Fruit fly (Drosophila melanogaster) whole organism, embryonic: ENCODE measurements around the gene CG8281.

ENCODE experiments used
- CG10462 ChIP-seq: fragments of 200-800 bp; sonication (Bioruptor generic); optimal IDR thresholded peaks from 2 replicates; lab custom pipeline; 2016; ENCODE audit warnings: missing biosample characterization, missing genetic modification characterization
- CG11093 ChIP-seq: fragments of 200-800 bp; sonication (Bioruptor generic); IDR thresholded peaks from 3 replicates; pipeline ENCODE4 v1.3.6; 2022; ENCODE audit warnings: missing biosample characterization, missing genetic modification characterization
- CG12071 ChIP-seq: fragments of 200-800 bp; sonication (Bioruptor generic); optimal IDR thresholded peaks from 3 replicates; lab custom pipeline; 2018; ENCODE audit warnings: missing biosample characterization, mild to moderate bottlenecking, missing genetic modification characterization
- CG12219 ChIP-seq: fragments of 200-800 bp; sonication (Bioruptor generic); optimal IDR thresholded peaks from 3 replicates; lab custom pipeline; 2018; ENCODE audit warnings: missing biosample characterization, mild to moderate bottlenecking, missing genetic modification characterization
- CG12942 ChIP-seq: fragments of 200-800 bp; sonication (Bioruptor generic); optimal IDR thresholded peaks from 3 replicates; lab custom pipeline; 2016; ENCODE audit warnings: missing biosample characterization, missing genetic modification characterization
- CG13287 ChIP-seq: fragments of 200-800 bp; sonication (Bioruptor generic); IDR thresholded peaks from 2 replicates; pipeline ENCODE4 v1.3.6; 2022; ENCODE audit warnings: missing biosample characterization, missing genetic modification characterization; ENCODE audit not compliant: partially characterized antibody
- CG13624 ChIP-seq: fragments of 200-800 bp; sonication (Bioruptor generic); optimal IDR thresholded peaks from 2 replicates; lab custom pipeline; 2016; ENCODE audit warnings: missing biosample characterization, missing genetic modification characterization
- CG15269 ChIP-seq: fragments of 200-800 bp; sonication (Bioruptor generic); optimal IDR thresholded peaks from 2 replicates; lab custom pipeline; 2018; ENCODE audit warnings: missing biosample characterization, mild to moderate bottlenecking, missing genetic modification characterization, moderate library complexity
- CG30403 ChIP-seq: fragments of 200-800 bp; sonication (Bioruptor generic); optimal IDR thresholded peaks from 3 replicates; lab custom pipeline; 2016; ENCODE audit warnings: missing biosample characterization, missing genetic modification characterization
- CG3726 ChIP-seq: fragments of 200-800 bp; sonication (Bioruptor generic); IDR thresholded peaks from 3 replicates; pipeline ENCODE4, ENCODE4 v1.3.6; 2022; ENCODE audit warnings: missing biosample characterization, missing genetic modification characterization
- CG4360 ChIP-seq: fragments of 200-800 bp; sonication (Bioruptor generic); IDR thresholded peaks from 2 replicates; pipeline ENCODE4 v1.3.6; 2022; ENCODE audit warnings: missing biosample characterization, missing genetic modification characterization
- CG4730 ChIP-seq: fragments of 200-800 bp; sonication (Bioruptor generic); IDR thresholded peaks from 2 replicates; pipeline ENCODE4 v1.3.6; 2022; ENCODE audit warnings: missing biosample characterization, missing genetic modification characterization
- CG6689 ChIP-seq: fragments of 200-800 bp; sonication (Bioruptor generic); IDR thresholded peaks from 2 replicates; pipeline ENCODE4 v1.3.6; 2022; ENCODE audit warnings: missing biosample characterization, missing genetic modification characterization
- CG7556 ChIP-seq: fragments of 200-800 bp; sonication (Bioruptor generic); optimal IDR thresholded peaks from 2 replicates; lab custom pipeline; 2017; ENCODE audit warnings: missing biosample characterization, mild to moderate bottlenecking, missing genetic modification characterization
- CG7839 ChIP-seq: fragments of 200-800 bp; sonication (Bioruptor generic); optimal IDR thresholded peaks from 3 replicates; lab custom pipeline; 2018; ENCODE audit warnings: missing biosample characterization, mild to moderate bottlenecking, missing genetic modification characterization, moderate library complexity
- CTCF ChIP-seq: fragments of 200-800 bp; sonication (Bioruptor generic); optimal IDR thresholded peaks from 2 replicates; lab custom pipeline; 2017; ENCODE audit warnings: missing biosample characterization, mild to moderate bottlenecking, missing genetic modification characterization, moderate library complexity
- Dfd ChIP-seq, 2 experiments: fragments of >200 bp; optimal IDR thresholded peaks; 2 replicates each; lab custom pipeline; 2017; ENCODE audit warnings: missing biosample characterization in 2 of 2, missing genetic modification characterization in 2 of 2
- H2.0 ChIP-seq: fragments of 200-800 bp; sonication (Bioruptor generic); IDR thresholded peaks from 2 replicates; pipeline ENCODE4 v1.3.6; 2022; ENCODE audit warnings: missing biosample characterization, missing genetic modification characterization
- Hr51 ChIP-seq, 2 experiments: fragments of 200-800 bp; sonication (Bioruptor generic); optimal IDR thresholded peaks; 2 replicates in 1 of 2; 3 replicates in 1 of 2; lab custom pipeline; 2016 to 2018; ENCODE audit warnings: missing biosample characterization in 2 of 2, missing genetic modification characterization in 2 of 2, mild to moderate bottlenecking in 1 of 2, moderate library complexity in 1 of 2
- Med ChIP-seq: fragments of 200-800 bp; sonication (Bioruptor generic); peaks from one replicate; lab custom pipeline; 2016; ENCODE audit warnings: missing biosample characterization, missing genetic modification characterization, mild to moderate bottlenecking, inconsistent platforms, moderate library complexity
- Myb ChIP-seq: fragments of 200-800 bp; sonication (Bioruptor generic); optimal IDR thresholded peaks from 2 replicates; lab custom pipeline; 2016; ENCODE audit warnings: missing biosample characterization, missing genetic modification characterization
- Six4 ChIP-seq: fragments of 200-800 bp; sonication (Bioruptor generic); optimal IDR thresholded peaks from 2 replicates; lab custom pipeline; 2016; ENCODE audit warnings: missing biosample characterization, missing genetic modification characterization
- Sry-δ ChIP-seq: fragments of 200-800 bp; sonication (Bioruptor generic); optimal IDR thresholded peaks from 2 replicates; lab custom pipeline; 2016; ENCODE audit warnings: missing biosample characterization, missing genetic modification characterization
- Taf1 ChIP-seq: fragments of 200-800 bp; sonication (Bioruptor generic); IDR thresholded peaks from 2 replicates; pipeline ENCODE4 v1.3.6; 2022; ENCODE audit warnings: missing biosample characterization, missing genetic modification characterization
- Vsx1 ChIP-seq: fragments of 200-800 bp; sonication (Bioruptor generic); optimal IDR thresholded peaks from 2 replicates; lab custom pipeline; 2017; ENCODE audit warnings: missing biosample characterization, mild to moderate bottlenecking, missing genetic modification characterization, missing genetic modification reagents
- Xrp1 ChIP-seq: fragments of 200-800 bp; sonication (Bioruptor generic); IDR thresholded peaks from 2 replicates; pipeline ENCODE4 v1.3.6; 2022; ENCODE audit warnings: missing biosample characterization, missing genetic modification characterization
- YL-1 ChIP-seq: fragments of 200-800 bp; sonication (Bioruptor generic); optimal IDR thresholded peaks from 3 replicates; lab custom pipeline; 2017; ENCODE audit warnings: missing biosample characterization, mild to moderate bottlenecking, missing genetic modification characterization
- bcd ChIP-seq: fragments of 200-800 bp; sonication (Bioruptor generic); optimal IDR thresholded peaks from 2 replicates; lab custom pipeline; 2017; ENCODE audit warnings: missing biosample characterization, mild to moderate bottlenecking, missing genetic modification characterization
- ci ChIP-seq: fragments of 200-800 bp; sonication (Bioruptor generic); IDR thresholded peaks from 3 replicates; pipeline ENCODE4 v1.3.6; 2022; ENCODE audit warnings: missing biosample characterization, missing genetic modification characterization
- crol ChIP-seq: fragments of 200-800 bp; sonication (Bioruptor generic); IDR thresholded peaks from 2 replicates; pipeline ENCODE4 v1.3.6; 2022; ENCODE audit warnings: missing biosample characterization, missing genetic modification characterization
- dysf ChIP-seq: fragments of 200-800 bp; sonication (Bioruptor generic); IDR thresholded peaks from 3 replicates; pipeline ENCODE4 v1.3.6; 2022; ENCODE audit warnings: missing biosample characterization, missing genetic modification characterization
- grau ChIP-seq: fragments of 200-800 bp; optimal IDR thresholded peaks from 3 replicates; lab custom pipeline; 2019; ENCODE audit warnings: missing biosample characterization, mild to moderate bottlenecking, missing genetic modification characterization, moderate library complexity
- ham ChIP-seq: fragments of 200-800 bp; sonication (Bioruptor generic); IDR thresholded peaks from 2 replicates; pipeline ENCODE4 v1.3.6; 2022; ENCODE audit warnings: missing biosample characterization, missing genetic modification characterization
- pan ChIP-seq, 4 experiments: fragments of >200 bp in 3 of 4; fragments of 200-800 bp in 1 of 4; sonication (Bioruptor generic) in 1 of 4; optimal IDR thresholded peaks in 3 of 4; IDR thresholded peaks in 1 of 4; 2 replicates each; pipeline versions ENCODE4 v1.3.6 to Lab custom; 2017 to 2022; ENCODE audit warnings: missing biosample characterization in 2 of 4, missing genetic modification characterization in 2 of 4, mixed read lengths in 1 of 4
- pita ChIP-seq: fragments of 200-800 bp; sonication (Bioruptor generic); optimal IDR thresholded peaks from 2 replicates; lab custom pipeline; 2017; ENCODE audit warnings: missing biosample characterization, mild to moderate bottlenecking, missing genetic modification characterization
- schlank ChIP-seq: fragments of 200-800 bp; sonication (Bioruptor generic); optimal IDR thresholded peaks from 2 replicates; lab custom pipeline; 2018; ENCODE audit warnings: missing biosample characterization, mild to moderate bottlenecking, missing genetic modification characterization
- ssp ChIP-seq: fragments of 200-800 bp; sonication (Bioruptor generic); IDR thresholded peaks from 2 replicates; pipeline ENCODE4 v1.3.6; 2022; ENCODE audit warnings: missing biosample characterization, missing genetic modification characterization
- sug ChIP-seq: fragments of 200-800 bp; optimal IDR thresholded peaks from 2 replicates; lab custom pipeline; 2019; ENCODE audit warnings: missing biosample characterization, mild to moderate bottlenecking, missing genetic modification characterization, moderate library complexity
- tx ChIP-seq: fragments of 200-800 bp; sonication (Bioruptor generic); optimal IDR thresholded peaks from 2 replicates; lab custom pipeline; 2016; ENCODE audit warnings: missing biosample characterization, missing genetic modification characterization
- usp ChIP-seq: fragments of >200 bp; optimal IDR thresholded peaks from 2 replicates; lab custom pipeline; 2017; ENCODE audit warnings: missing biosample characterization, missing genetic modification characterization
- z ChIP-seq: fragments of 200-800 bp; sonication (Bioruptor generic); IDR thresholded peaks from 3 replicates; pipeline ENCODE4 v1.3.6; 2022; ENCODE audit warnings: missing biosample characterization, missing genetic modification characterization

The CG8281 gene

dm6 chr3L:7883298-7883697, 29.0 kb upstream of the CG8281 start (continued):
- TF ChIP-seq CG11093 (GFP tag; lab: Robert Waterston, UW) (0 out of 3 replicates have a peak, but pooled peaks have one; percentile 27), Vsx1 (GFP tag; lab: Kevin White, UChicago) (no peak), z (GFP tag; lab: Robert Waterston, UW) (no peak), ssp (0 out of 2 replicates have a peak, but pooled peaks have one; percentile 16), usp (GFP tag; lab: Kevin White, UChicago) (no peak), H2.0 (GFP tag; lab: Robert Waterston, UW) (0 out of 2 replicates have a peak, but pooled peaks have one; percentile 26), pita (GFP tag; lab: Kevin White, UChicago) (no peak), CG10462 (GFP tag; lab: Kevin White, UChicago) (no peak), Hr51 (GFP tag; optimal IDR thresholded peaks at IDR 0.05; lab: Kevin White, UChicago) (peak in 1 of 2 experiments; percentile 56), YL-1 (GFP tag; lab: Kevin White, UChicago) (no peak), CG6689 (GFP tag; lab: Robert Waterston, UW) (peak; percentile 43; the same call in 1 of the 2 replicates), grau (tag; lab: Kevin White, UChicago) (peak; percentile 23), bcd (GFP tag; lab: Kevin White, UChicago) (no peak), CTCF (GFP tag; lab: Kevin White, UChicago) (no peak), sug (tag; lab: Kevin White, UChicago) (no peak), schlank (no peak), CG30403 (GFP tag; lab: Kevin White, UChicago) (peak; percentile 44), CG7839 (tag; lab: Kevin White, UChicago) (peak; percentile 27), crol (GFP tag; lab: Robert Waterston, UW) (no peak), Sry-δ (GFP tag; lab: Kevin White, UChicago) (no peak), ham (GFP tag; lab: Robert Waterston, UW) (no peak), CG12942 (no peak), CG4730 (GFP tag; lab: Robert Waterston, UW) (no peak), CG7556 (peak; percentile 7), Med (GFP tag; lab: Kevin White, UChicago) (no peak), dysf (GFP tag; lab: Robert Waterston, UW) (peak; percentile 43; the same call in 2 of the 3 replicates), CG13287 (GFP tag; lab: Robert Waterston, UW) (no peak), CG15269 (tag; lab: Kevin White, UChicago) (peak; percentile 31), CG3726 (GFP tag; lab: Robert Waterston, UW) (peak; percentile 60; the same call in 1 of the 3 replicates), tx (GFP tag; lab: Kevin White, UChicago) (no peak), ci (GFP tag; lab: Robert Waterston, UW) (0 out of 3 replicates have a peak, but pooled peaks have one; percentile 29), Six4 (no peak), pan (optimal IDR thresholded peaks at IDR 0.05; lab: Kevin White, UChicago) (no peak), pan (GFP tag; optimal IDR thresholded peaks at IDR 0.05 in 1 of 2, IDR thresholded peaks at IDR 0.05 in 1 of 2) (peak in 1 of 2 experiments; percentile 27), CG13624 (GFP tag; lab: Kevin White, UChicago) (no peak), Xrp1 (GFP tag; lab: Robert Waterston, UW) (peak; percentile 58)

dm6 chr3L:7889976-7890375, 22.3 kb upstream of the CG8281 start:
- TF ChIP-seq Dfd (GFP tag; optimal IDR thresholded peaks at IDR 0.05; lab: Kevin White, UChicago) (peak in 1 of 2 experiments; percentile 28), Taf1 (GFP tag; lab: Robert Waterston, UW) (no peak), CG12219 (no peak), CG12071 (GFP tag; lab: Kevin White, UChicago) (no peak), CG4360 (peak; percentile 88), Myb (GFP tag; lab: Kevin White, UChicago) (no peak)
